Fruit fly (Drosophila melanogaster) S2 (cell line): Measurements from ENCODE around the gene CG2211.
A peak's percentile ranks its signal among the peaks of the same experiment; 100 is the strongest.

ENCODE experiments used
- CG8478 ChIP-seq: fragments of >200 bp; optimal IDR thresholded peaks from 2 replicates; lab custom pipeline; 2018
- CTCF ChIP-seq, 2 experiments: fragments of >200 bp; optimal IDR thresholded peaks; 2 replicates each; lab custom pipeline; 2018

dm6 chr3L:1352065-1352464, 16.9 kb upstream of the CG2211 start:
- TF ChIP-seq CG8478, result no peak
- TF ChIP-seq CTCF (optimal IDR thresholded peaks at IDR 0.05; lab: Kevin White, UChicago), result peak; percentile 90 to 93
